Fruit fly (Drosophila melanogaster): Measurements from ENCODE around the gene okr.

The okr gene

dm6 chr2L:2987681-2988381 is 4.7 kb downstream of the okr start, which contains the start of the genes Chd1 and Bem46:
Gene Chd1, minus strand, starts transcription at chr2L:2987723.
Gene Bem46, plus strand, starts transcription at chr2L:2988116.
- no peak for TF ChIP-seq Pif1A (GFP tag; optimal IDR thresholded peaks at IDR 0.05)
- peak; percentile 79 for TF ChIP-seq Snoo (tag; optimal IDR thresholded peaks at IDR 0.05)
- TF ChIP-seq CG17806 (tag; optimal IDR thresholded peaks at IDR 0.05), result peak; percentile 75
- no peak for TF ChIP-seq Pif1B (GFP tag; optimal IDR thresholded peaks at IDR 0.05)
- peak; percentile 71 for TF ChIP-seq CG12605 (GFP tag; IDR thresholded peaks at IDR 0.05)
- no peak for TF ChIP-seq EcR (GFP tag; optimal IDR thresholded peaks at IDR 0.05)
- peak; percentile 34 for TF ChIP-seq gl (tag; optimal IDR thresholded peaks at IDR 0.05)
- no peak for TF ChIP-seq CG8301 (tag; optimal IDR thresholded peaks at IDR 0.05)
- peak; percentile 90 for TF ChIP-seq CG4496 (GFP tag; IDR thresholded peaks at IDR 0.05)
- TF ChIP-seq CG10348 (GFP tag; IDR thresholded peaks at IDR 0.05), result no peak
- TF ChIP-seq rn (GFP tag; IDR thresholded peaks at IDR 0.05), result peak; percentile 55; the same call in 1 of the 2 replicates
- no peak for TF ChIP-seq D1 (tag; optimal IDR thresholded peaks at IDR 0.05)
- peak; percentile 85 for TF ChIP-seq CG8159 (tag; optimal IDR thresholded peaks at IDR 0.05)
- TF ChIP-seq CG14655 (GFP tag; optimal IDR thresholded peaks at IDR 0.05), result no peak
- peak; percentile 77 for TF ChIP-seq fd96Ca (GFP tag; IDR thresholded peaks at IDR 0.05)
- peak; percentile 84 for TF ChIP-seq CG9948 (tag; optimal IDR thresholded peaks at IDR 0.05)
- TF ChIP-seq CG15710 (tag; optimal IDR thresholded peaks at IDR 0.05), result peak; percentile 80
- TF ChIP-seq CG34367 (tag; optimal IDR thresholded peaks at IDR 0.05), result peak; percentile 72
- TF ChIP-seq CG32121 (GFP tag; IDR thresholded peaks at IDR 0.05), result peak; percentile 76
- TF ChIP-seq CG13204 (GFP tag; optimal IDR thresholded peaks at IDR 0.05), result no peak
- peak; percentile 64; the same call in 1 of the 2 replicates for TF ChIP-seq Ets98B (GFP tag; IDR thresholded peaks at IDR 0.05)

- TF ChIP-seq CG12605 (GFP tag; IDR thresholded peaks at IDR 0.05), result no peak
- TF ChIP-seq gl (tag; optimal IDR thresholded peaks at IDR 0.05), result no peak
- TF ChIP-seq CG10348 (GFP tag; IDR thresholded peaks at IDR 0.05), result no peak
- no peak for TF ChIP-seq EcR (GFP tag; optimal IDR thresholded peaks at IDR 0.05)
- no peak for TF ChIP-seq CG8301 (tag; optimal IDR thresholded peaks at IDR 0.05)
- no peak for TF ChIP-seq CG14655 (GFP tag; optimal IDR thresholded peaks at IDR 0.05)
- no peak for TF ChIP-seq fd96Ca (GFP tag; IDR thresholded peaks at IDR 0.05)
- no peak for TF ChIP-seq D1 (tag; optimal IDR thresholded peaks at IDR 0.05)
- TF ChIP-seq CG4496 (GFP tag; IDR thresholded peaks at IDR 0.05), result no peak
- TF ChIP-seq rn (GFP tag; IDR thresholded peaks at IDR 0.05), result no peak
- TF ChIP-seq CG9948 (tag; optimal IDR thresholded peaks at IDR 0.05), result no peak
- no peak for TF ChIP-seq CG34367 (tag; optimal IDR thresholded peaks at IDR 0.05)
- no peak for TF ChIP-seq CG15710 (tag; optimal IDR thresholded peaks at IDR 0.05)
- TF ChIP-seq CG8159 (tag; optimal IDR thresholded peaks at IDR 0.05), result no peak
- TF ChIP-seq CG13204 (GFP tag; optimal IDR thresholded peaks at IDR 0.05), result no peak
- TF ChIP-seq Snoo (tag; optimal IDR thresholded peaks at IDR 0.05), result no peak
- TF ChIP-seq Pif1A (GFP tag; optimal IDR thresholded peaks at IDR 0.05), result no peak
- TF ChIP-seq CG17806 (tag; optimal IDR thresholded peaks at IDR 0.05), result no peak
- TF ChIP-seq Ets98B (GFP tag; IDR thresholded peaks at IDR 0.05), result no peak
Measured at dm6 chr2L:2986776-2987175, 5.8 kb downstream of the okr start.

dm6 chr2L:2979091-2979490 is 13.5 kb downstream of the okr start, which contains the start of gene CG9643:
Gene CG9643, minus strand, starts transcription at chr2L:2979288.
- TF ChIP-seq CG10348 (GFP tag; IDR thresholded peaks at IDR 0.05), result no peak
- TF ChIP-seq CG4496 (GFP tag; IDR thresholded peaks at IDR 0.05), result no peak
- TF ChIP-seq rn (GFP tag; IDR thresholded peaks at IDR 0.05), result no peak
- TF ChIP-seq EcR (GFP tag; optimal IDR thresholded peaks at IDR 0.05), result no peak
- no peak for TF ChIP-seq D1 (tag; optimal IDR thresholded peaks at IDR 0.05)

- TF ChIP-seq gl (tag; optimal IDR thresholded peaks at IDR 0.05), result peak; percentile 53
- peak; percentile 86 for TF ChIP-seq CG4496 (GFP tag; IDR thresholded peaks at IDR 0.05)
- TF ChIP-seq CG8159 (tag; optimal IDR thresholded peaks at IDR 0.05), result peak; percentile 82
- TF ChIP-seq CG17806 (tag; optimal IDR thresholded peaks at IDR 0.05), result peak; percentile 74
- peak; percentile 71 for TF ChIP-seq CG9948 (tag; optimal IDR thresholded peaks at IDR 0.05)
- no peak for TF ChIP-seq Pif1B (GFP tag; optimal IDR thresholded peaks at IDR 0.05)
- TF ChIP-seq CG14655 (GFP tag; optimal IDR thresholded peaks at IDR 0.05), result no peak
- no peak for TF ChIP-seq EcR (GFP tag; optimal IDR thresholded peaks at IDR 0.05)
- TF ChIP-seq CG13204 (GFP tag; optimal IDR thresholded peaks at IDR 0.05), result no peak
- TF ChIP-seq Snoo (tag; optimal IDR thresholded peaks at IDR 0.05), result peak; percentile 79
- TF ChIP-seq D1 (tag; optimal IDR thresholded peaks at IDR 0.05), result no peak
- peak; percentile 81 for TF ChIP-seq CG32121 (GFP tag; IDR thresholded peaks at IDR 0.05)
- TF ChIP-seq CG12605 (GFP tag; IDR thresholded peaks at IDR 0.05), result peak; percentile 44; the same call in 1 of the 2 replicates
- TF ChIP-seq CG15710 (tag; optimal IDR thresholded peaks at IDR 0.05), result peak; percentile 78
- peak; percentile 71 for TF ChIP-seq Ets98B (GFP tag; IDR thresholded peaks at IDR 0.05)
- TF ChIP-seq CG34367 (tag; optimal IDR thresholded peaks at IDR 0.05), result peak; percentile 77
- peak; percentile 74; the same call in 1 of the 2 replicates for TF ChIP-seq rn (GFP tag; IDR thresholded peaks at IDR 0.05)
- peak; percentile 91 for TF ChIP-seq fd96Ca (GFP tag; IDR thresholded peaks at IDR 0.05)
Measured at dm6 chr2L:2976829-2977228, 15.7 kb downstream of the okr start, which contains the start of the genes CG9641 and CG3165. Gene CG9641, minus strand, starts transcription at chr2L:2976862. Gene CG3165, plus strand, starts transcription at chr2L:2977122.

dm6 chr2L:2972439-2972936 is 20.1 kb downstream of the okr start, which contains the start of the genes Rrp1 and gammaTub23C:
Gene Rrp1, minus strand, starts transcription at chr2L:2972508.
Gene gammaTub23C, plus strand, starts transcription at chr2L:2972891.
- TF ChIP-seq Ets98B (GFP tag; IDR thresholded peaks at IDR 0.05) (peak; percentile 67), EcR (GFP tag; optimal IDR thresholded peaks at IDR 0.05) (no peak), CG34367 (tag; optimal IDR thresholded peaks at IDR 0.05) (peak; percentile 80), CG9948 (tag; optimal IDR thresholded peaks at IDR 0.05) (peak; percentile 89), CG14655 (GFP tag; optimal IDR thresholded peaks at IDR 0.05) (peak; percentile 94), CG13204 (GFP tag; optimal IDR thresholded peaks at IDR 0.05) (no peak), CG8301 (tag; optimal IDR thresholded peaks at IDR 0.05) (peak; percentile 86), rn (GFP tag; IDR thresholded peaks at IDR 0.05) (peak; percentile 60; the same call in 1 of the 2 replicates), CG15710 (tag; optimal IDR thresholded peaks at IDR 0.05) (peak; percentile 87), Snoo (tag; optimal IDR thresholded peaks at IDR 0.05) (peak; percentile 90), CG17806 (tag; optimal IDR thresholded peaks at IDR 0.05) (peak; percentile 80), CG4496 (GFP tag; IDR thresholded peaks at IDR 0.05) (peak; percentile 82), Pif1A (GFP tag; optimal IDR thresholded peaks at IDR 0.05) (no peak), D1 (tag; optimal IDR thresholded peaks at IDR 0.05) (no peak), Pif1B (GFP tag; optimal IDR thresholded peaks at IDR 0.05) (no peak), fd96Ca (GFP tag; IDR thresholded peaks at IDR 0.05) (peak; percentile 69; the same call in 2 of the 3 replicates), CG32121 (GFP tag; IDR thresholded peaks at IDR 0.05) (peak; percentile 80; the same call in 1 of the 2 replicates), CG10348 (GFP tag; IDR thresholded peaks at IDR 0.05) (peak; percentile 59; the same call in 1 of the 2 replicates), CG8159 (tag; optimal IDR thresholded peaks at IDR 0.05) (peak; percentile 92), gl (tag; optimal IDR thresholded peaks at IDR 0.05) (peak; percentile 33), CG12605 (GFP tag; IDR thresholded peaks at IDR 0.05) (0 out of 2 replicates have a peak, but pooled peaks have one; percentile 53)
